Worm (Caenorhabditis elegans): Measurements from ENCODE around the gene cysl-4.

cysl-4 gene

ce11 chrV:2053509-2053908, 48.8 kb downstream of the cysl-4 start, which contains the start of gene comt-5:
Gene comt-5, minus strand, starts transcription at chrV:2053609.
- TF ChIP-seq unc-62 (GFP tag; optimal IDR thresholded peaks at IDR 0.05): no peak

- TF ChIP-seq unc-62 (GFP tag; optimal IDR thresholded peaks at IDR 0.05): no peak
Observed at ce11 chrV:2054254-2054653, 49.5 kb downstream of the cysl-4 start.

ce11 chrV:2055765-2056504, 51.2 kb downstream of the cysl-4 start:
- TF ChIP-seq unc-62 (GFP tag; optimal IDR thresholded peaks at IDR 0.05): no peak

Data from whole organism, dauer.